Fruit fly (Drosophila melanogaster) whole organism, embryonic: ENCODE data around the gene Porin2.

Experiments
- BEAF-32 ChIP-seq: fragments of 200-800 bp; sonication (Bioruptor generic); optimal IDR thresholded peaks from 3 replicates; lab custom pipeline; 2017; ENCODE audit warnings: missing biosample characterization, missing genetic modification characterization, mild to moderate bottlenecking, moderate library complexity, missing genetic modification reagents
- CG10274 ChIP-seq: fragments of 200-800 bp; sonication (Bioruptor generic); optimal IDR thresholded peaks from 3 replicates; lab custom pipeline; 2017; ENCODE audit warnings: missing biosample characterization, mild to moderate bottlenecking, missing genetic modification characterization
- CG11560 ChIP-seq: fragments of 200-800 bp; sonication (Bioruptor generic); IDR thresholded peaks from 3 replicates; pipeline ENCODE4 v1.3.6; 2022; ENCODE audit warnings: missing biosample characterization, missing genetic modification characterization
- CG11695 ChIP-seq: fragments of 200-800 bp; sonication (Bioruptor generic); IDR thresholded peaks from 3 replicates; pipeline ENCODE4 v1.3.6; 2022; ENCODE audit warnings: missing biosample characterization, missing genetic modification characterization
- CG12744 ChIP-seq: fragments of 200-800 bp; sonication (Bioruptor generic); optimal IDR thresholded peaks from 2 replicates; lab custom pipeline; 2016; ENCODE audit warnings: missing biosample characterization, missing genetic modification characterization
- CG13287 ChIP-seq: fragments of 200-800 bp; sonication (Bioruptor generic); IDR thresholded peaks from 2 replicates; pipeline ENCODE4 v1.3.6; 2022; ENCODE audit warnings: missing biosample characterization, missing genetic modification characterization; ENCODE audit not compliant: partially characterized antibody
- CG15479 ChIP-seq: fragments of 200-800 bp; sonication (Bioruptor generic); optimal IDR thresholded peaks from 3 replicates; lab custom pipeline; 2019; ENCODE audit warnings: missing biosample characterization, mild to moderate bottlenecking, missing genetic modification characterization, moderate library complexity
- CG17361 ChIP-seq: fragments of 200-800 bp; sonication (Bioruptor generic); IDR thresholded peaks from 3 replicates; pipeline ENCODE4 v1.3.6; 2022; ENCODE audit warnings: missing biosample characterization, missing genetic modification characterization
- CG17568 ChIP-seq: fragments of 200-800 bp; sonication (Bioruptor generic); optimal IDR thresholded peaks from 2 replicates; lab custom pipeline; 2018; ENCODE audit warnings: missing biosample characterization, mild to moderate bottlenecking, missing genetic modification characterization, moderate library complexity
- CG1792 ChIP-seq: fragments of 200-800 bp; sonication (Bioruptor generic); optimal IDR thresholded peaks from 2 replicates; lab custom pipeline; 2016; ENCODE audit warnings: missing biosample characterization, missing genetic modification characterization
- CG2120 ChIP-seq: fragments of 200-800 bp; sonication (Bioruptor generic); optimal IDR thresholded peaks from 3 replicates; lab custom pipeline; 2016; ENCODE audit warnings: missing biosample characterization, missing genetic modification characterization
- CG2202 ChIP-seq: fragments of 200-800 bp; sonication (Bioruptor generic); optimal IDR thresholded peaks from 2 replicates; lab custom pipeline; 2018; ENCODE audit warnings: missing biosample characterization, mild to moderate bottlenecking, missing genetic modification characterization
- CG2678 ChIP-seq: fragments of 200-800 bp; sonication (Bioruptor generic); optimal IDR thresholded peaks from 3 replicates; lab custom pipeline; 2019; ENCODE audit warnings: missing biosample characterization, mild to moderate bottlenecking, missing genetic modification characterization, moderate library complexity
- CG30403 ChIP-seq: fragments of 200-800 bp; sonication (Bioruptor generic); optimal IDR thresholded peaks from 3 replicates; lab custom pipeline; 2016; ENCODE audit warnings: missing biosample characterization, missing genetic modification characterization
- CG31224 ChIP-seq: fragments of 200-800 bp; sonication (Bioruptor generic); IDR thresholded peaks from 2 replicates; pipeline ENCODE4 v1.3.6; 2022; ENCODE audit warnings: missing biosample characterization, missing genetic modification characterization
- CG34422 ChIP-seq: fragments of 200-800 bp; sonication (Bioruptor generic); IDR thresholded peaks from 3 replicates; pipeline ENCODE4 v1.3.6; 2022; ENCODE audit warnings: missing biosample characterization, missing genetic modification characterization
- CG5180 ChIP-seq: fragments of 200-800 bp; sonication (Bioruptor generic); optimal IDR thresholded peaks from 3 replicates; lab custom pipeline; 2017; ENCODE audit warnings: missing biosample characterization, missing genetic modification characterization, mild to moderate bottlenecking, moderate library complexity, missing genetic modification reagents
- CG6272 ChIP-seq: fragments of 200-800 bp; sonication (Bioruptor generic); IDR thresholded peaks from 2 replicates; pipeline ENCODE4 v1.3.6; 2022; ENCODE audit warnings: missing biosample characterization, missing genetic modification characterization
- CG6765 ChIP-seq: fragments of 200-800 bp; sonication (Bioruptor generic); optimal IDR thresholded peaks from 3 replicates; lab custom pipeline; 2017; ENCODE audit warnings: missing biosample characterization, mild to moderate bottlenecking, missing genetic modification characterization
- CG7745 ChIP-seq: fragments of 200-800 bp; sonication (Bioruptor generic); optimal IDR thresholded peaks from 2 replicates; lab custom pipeline; 2018; ENCODE audit warnings: missing biosample characterization, mild to moderate bottlenecking, missing genetic modification characterization, moderate library complexity
- CG7928 ChIP-seq: fragments of 200-800 bp; sonication (Bioruptor generic); optimal IDR thresholded peaks from 2 replicates; lab custom pipeline; 2017; ENCODE audit warnings: missing biosample characterization, mild to moderate bottlenecking, missing genetic modification characterization
- CG7987 ChIP-seq: fragments of 200-800 bp; sonication (Bioruptor generic); optimal IDR thresholded peaks from 2 replicates; lab custom pipeline; 2018; ENCODE audit warnings: missing biosample characterization, mild to moderate bottlenecking, missing genetic modification characterization, moderate library complexity
- CG8290 ChIP-seq, 3 experiments: fragments of 200-800 bp; sonication (Bioruptor generic); optimal IDR thresholded peaks; 2 replicates each; lab custom pipeline; 2016 to 2019; ENCODE audit warnings: missing biosample characterization in 3 of 3, missing genetic modification characterization in 3 of 3, mild to moderate bottlenecking in 2 of 3, moderate library complexity in 1 of 3
- CG8388 ChIP-seq: fragments of 200-800 bp; sonication (Bioruptor generic); optimal IDR thresholded peaks from 2 replicates; lab custom pipeline; 2019; ENCODE audit warnings: missing biosample characterization, mild to moderate bottlenecking, missing genetic modification characterization, moderate library complexity
- CG8924 ChIP-seq: fragments of 200-800 bp; optimal IDR thresholded peaks from 3 replicates; lab custom pipeline; 2019; ENCODE audit warnings: missing biosample characterization, mild to moderate bottlenecking, missing genetic modification characterization, moderate library complexity
- CG9932 ChIP-seq: fragments of 200-800 bp; sonication (Bioruptor generic); IDR thresholded peaks from 2 replicates; pipeline ENCODE4 v1.3.6; 2022; ENCODE audit warnings: missing biosample characterization, missing genetic modification characterization
- Dbx ChIP-seq: fragments of 200-800 bp; sonication (Bioruptor generic); IDR thresholded peaks from 3 replicates; pipeline ENCODE4 v1.3.6; 2022; ENCODE audit warnings: missing biosample characterization, missing genetic modification characterization
- E2f1 ChIP-seq: fragments of 200-800 bp; sonication (Bioruptor generic); IDR thresholded peaks from 2 replicates; pipeline ENCODE4 v1.3.6; 2022; ENCODE audit warnings: missing biosample characterization, missing genetic modification characterization
- HmgZ ChIP-seq: fragments of 200-800 bp; sonication (Bioruptor generic); optimal IDR thresholded peaks from 2 replicates; lab custom pipeline; 2018; ENCODE audit warnings: missing biosample characterization, mild to moderate bottlenecking, missing genetic modification characterization
- Kr ChIP-seq: fragments of 200-800 bp; sonication (Bioruptor generic); optimal IDR thresholded peaks from 2 replicates; lab custom pipeline; 2017; ENCODE audit warnings: missing biosample characterization, mild to moderate bottlenecking, missing genetic modification characterization
- NC2α ChIP-seq: fragments of 200-800 bp; sonication (Bioruptor generic); optimal IDR thresholded peaks from 2 replicates; lab custom pipeline; 2016; ENCODE audit warnings: missing biosample characterization, missing genetic modification characterization
- Poxn ChIP-seq: fragments of 200-800 bp; sonication (Bioruptor generic); IDR thresholded peaks from 2 replicates; pipeline ENCODE4 v1.3.6; 2022; ENCODE audit warnings: missing biosample characterization, missing genetic modification characterization
- Side ChIP-seq: fragments of 200-800 bp; sonication (Bioruptor generic); optimal IDR thresholded peaks from 2 replicates; lab custom pipeline; 2016; ENCODE audit warnings: missing biosample characterization, missing genetic modification characterization
- Sry-δ ChIP-seq: fragments of 200-800 bp; sonication (Bioruptor generic); optimal IDR thresholded peaks from 2 replicates; lab custom pipeline; 2016; ENCODE audit warnings: missing biosample characterization, missing genetic modification characterization
- Tbp ChIP-seq: fragments of >200 bp; optimal IDR thresholded peaks from 2 replicates; lab custom pipeline; 2018; ENCODE audit warnings: missing biosample characterization, missing genetic modification characterization
- ase ChIP-seq: fragments of 200-800 bp; sonication (Bioruptor generic); IDR thresholded peaks from 3 replicates; pipeline ENCODE4 v1.3.6; 2022; ENCODE audit warnings: missing biosample characterization, missing genetic modification characterization
- cg ChIP-seq: fragments of 200-800 bp; sonication (Bioruptor generic); optimal IDR thresholded peaks from 3 replicates; lab custom pipeline; 2019; ENCODE audit warnings: missing biosample characterization, mild to moderate bottlenecking, missing genetic modification characterization, moderate library complexity
- chm ChIP-seq: fragments of 200-800 bp; sonication (Bioruptor generic); IDR thresholded peaks from 2 replicates; pipeline ENCODE4 v1.3.6; 2022; ENCODE audit warnings: missing biosample characterization, missing genetic modification characterization
- chn ChIP-seq: fragments of 200-800 bp; sonication (Bioruptor generic); optimal IDR thresholded peaks from 2 replicates; lab custom pipeline; 2016; ENCODE audit warnings: missing biosample characterization, missing genetic modification characterization
- eyg ChIP-seq: fragments of 200-800 bp; sonication (Bioruptor generic); optimal IDR thresholded peaks from 3 replicates; lab custom pipeline; 2016; ENCODE audit warnings: missing biosample characterization, missing genetic modification characterization
- fu2 ChIP-seq: fragments of 200-800 bp; sonication (Bioruptor generic); optimal IDR thresholded peaks from 2 replicates; lab custom pipeline; 2016; ENCODE audit warnings: missing biosample characterization, missing genetic modification characterization
- gfzf ChIP-seq: fragments of 200-800 bp; sonication (Bioruptor generic); optimal IDR thresholded peaks from 2 replicates; lab custom pipeline; 2016; ENCODE audit warnings: missing biosample characterization, mild to moderate bottlenecking, missing genetic modification characterization, moderate library complexity
- ham ChIP-seq: fragments of 200-800 bp; sonication (Bioruptor generic); IDR thresholded peaks from 2 replicates; pipeline ENCODE4 v1.3.6; 2022; ENCODE audit warnings: missing biosample characterization, missing genetic modification characterization
- jumu ChIP-seq: fragments of 200-800 bp; sonication (Bioruptor generic); optimal IDR thresholded peaks from 3 replicates; lab custom pipeline; 2016; ENCODE audit warnings: missing biosample characterization, missing genetic modification characterization
- knrl ChIP-seq: fragments of 200-800 bp; sonication (Bioruptor generic); IDR thresholded peaks from 3 replicates; pipeline ENCODE4 v1.3.6; 2022; ENCODE audit warnings: missing biosample characterization, missing genetic modification characterization; ENCODE audit not compliant: partially characterized antibody
- mam ChIP-seq: fragments of 200-800 bp; sonication (Bioruptor generic); optimal IDR thresholded peaks from 3 replicates; lab custom pipeline; 2016; ENCODE audit warnings: missing biosample characterization, missing genetic modification characterization
- nom ChIP-seq: fragments of 200-800 bp; sonication (Bioruptor generic); optimal IDR thresholded peaks from 2 replicates; lab custom pipeline; 2017; ENCODE audit warnings: missing biosample characterization, missing genetic modification characterization, mild to moderate bottlenecking, moderate library complexity, missing genetic modification reagents
- p53 ChIP-seq: fragments of 200-800 bp; sonication (Bioruptor generic); optimal IDR thresholded peaks from 2 replicates; lab custom pipeline; 2016; ENCODE audit warnings: missing biosample characterization, missing genetic modification characterization
- shn ChIP-seq: fragments of 200-800 bp; sonication (Bioruptor generic); optimal IDR thresholded peaks from 3 replicates; lab custom pipeline; 2016; ENCODE audit warnings: missing biosample characterization, missing genetic modification characterization
- ssp ChIP-seq: fragments of 200-800 bp; sonication (Bioruptor generic); IDR thresholded peaks from 2 replicates; pipeline ENCODE4 v1.3.6; 2022; ENCODE audit warnings: missing biosample characterization, missing genetic modification characterization
- tap ChIP-seq: fragments of 200-800 bp; optimal IDR thresholded peaks from 3 replicates; lab custom pipeline; 2019; ENCODE audit warnings: missing biosample characterization, mild to moderate bottlenecking, missing genetic modification characterization, moderate library complexity
- twi ChIP-seq: fragments of 200-800 bp; optimal IDR thresholded peaks from 2 replicates; lab custom pipeline; 2019; ENCODE audit warnings: missing biosample characterization, mild to moderate bottlenecking, missing genetic modification characterization, moderate library complexity

The Porin2 gene

dm6 chr2L:10842326-10842725 lies 4.5 kb downstream of the Porin2 start, which contains the start of gene CG6700 (continued):
- TF ChIP-seq Poxn (no peak), CG31224 (no peak), gfzf (peak; percentile 82), CG2120 (GFP tag; lab: Kevin White, UChicago) (no peak), CG13287 (GFP tag; lab: Robert Waterston, UW) (peak; percentile 45), fu2 (GFP tag; lab: Kevin White, UChicago) (no peak), ssp (GFP tag; lab: Robert Waterston, UW) (no peak), CG12744 (GFP tag; lab: Kevin White, UChicago) (no peak), CG8290 (GFP tag; optimal IDR thresholded peaks at IDR 0.05; lab: Kevin White, UChicago) (no peak), CG8290 (tag; optimal IDR thresholded peaks at IDR 0.05; lab: Kevin White, UChicago) (no peak), CG11695 (GFP tag; lab: Robert Waterston, UW) (peak; percentile 42; the same call in 2 of the 3 replicates), CG8388 (no peak), jumu (no peak), CG5180 (GFP tag; lab: Kevin White, UChicago) (no peak), CG11560 (tag; lab: Robert Waterston, UW) (no peak), CG10274 (GFP tag; lab: Kevin White, UChicago) (no peak), chn (GFP tag; lab: Kevin White, UChicago) (no peak), CG8924 (no peak), Tbp (GFP tag; lab: Kevin White, UChicago) (no peak), knrl (GFP tag; lab: Robert Waterston, UW) (no peak), nom (GFP tag; lab: Kevin White, UChicago) (no peak), cg (GFP tag; lab: Kevin White, UChicago) (peak; percentile 88), CG34422 (GFP tag; lab: Robert Waterston, UW) (peak; percentile 50; the same call in 1 of the 3 replicates), chm (GFP tag; lab: Robert Waterston, UW) (no peak), ase (no peak), Side (GFP tag; lab: Kevin White, UChicago) (no peak), NC2α (GFP tag; lab: Kevin White, UChicago) (no peak), twi (tag; lab: Kevin White, UChicago) (no peak), HmgZ (tag; lab: Kevin White, UChicago) (peak; percentile 30), CG30403 (GFP tag; lab: Kevin White, UChicago) (no peak), CG7745 (tag; lab: Kevin White, UChicago) (no peak), mam (GFP tag; lab: Kevin White, UChicago) (no peak), CG15479 (GFP tag; lab: Kevin White, UChicago) (peak; percentile 30), CG7987 (GFP tag; lab: Kevin White, UChicago) (no peak), BEAF-32 (GFP tag; lab: Kevin White, UChicago) (peak; percentile 45), eyg (GFP tag; lab: Kevin White, UChicago) (no peak), CG1792 (no peak), CG6765 (GFP tag; lab: Kevin White, UChicago) (no peak), CG17361 (GFP tag; lab: Robert Waterston, UW) (no peak), CG2678 (tag; lab: Kevin White, UChicago) (no peak), CG9932 (GFP tag; lab: Robert Waterston, UW) (no peak), CG2202 (no peak), shn (no peak), CG6272 (no peak), CG17568 (GFP tag; lab: Kevin White, UChicago) (no peak), tap (tag; lab: Kevin White, UChicago) (no peak), Kr (GFP tag; lab: Kevin White, UChicago) (no peak), CG7928 (GFP tag; lab: Kevin White, UChicago) (no peak), Sry-δ (peak; percentile 33), Dbx (GFP tag; lab: Robert Waterston, UW) (no peak), E2f1 (GFP tag; lab: Robert Waterston, UW) (no peak), ham (GFP tag; lab: Robert Waterston, UW) (no peak), p53 (GFP tag; lab: Kevin White, UChicago) (no peak)
